Fruit fly (Drosophila melanogaster): ENCODE results near the gene epsilonCOP.

Gene epsilonCOP

dm6 chr2L:6480212-6480994, 8.5 kb upstream of the epsilonCOP start, which contains the start of the genes Sec61alpha and Daxx (continued):
- TF ChIP-seq dati (GFP tag; IDR thresholded peaks at IDR 0.05) (peak; percentile 76), chn (GFP tag; optimal IDR thresholded peaks at IDR 0.05) (peak; percentile 89), Ravus (GFP tag; IDR thresholded peaks at IDR 0.05) (peak; percentile 45), sima (GFP tag; optimal IDR thresholded peaks at IDR 0.05) (peak; percentile 37), jigr1 (GFP tag; IDR thresholded peaks at IDR 0.05) (peak; percentile 69; the same call in 2 of the 3 replicates), pzg (GFP tag; optimal IDR thresholded peaks at IDR 0.05) (peak; percentile 89), HLHmδ (GFP tag; optimal IDR thresholded peaks at IDR 0.05) (peak; percentile 79), Dll (GFP tag; IDR thresholded peaks at IDR 0.05; ENCODE audit: partially characterized antibody) (peak; percentile 97), CG34422 (GFP tag; IDR thresholded peaks at IDR 0.05) (peak; percentile 64), org-1 (GFP tag; optimal IDR thresholded peaks at IDR 0.05) (peak; percentile 1), CG2678 (tag; optimal IDR thresholded peaks at IDR 0.05) (peak; percentile 87), CG1647 (GFP tag; optimal IDR thresholded peaks at IDR 0.05) (peak; percentile 76), unpg (GFP tag; optimal IDR thresholded peaks at IDR 0.05) (peak; percentile 85), CG6854 (GFP tag; optimal IDR thresholded peaks at IDR 0.05) (peak; percentile 20), prd (optimal IDR thresholded peaks at IDR 0.05) (no peak), prd (GFP tag; IDR thresholded peaks at IDR 0.05) (peak; percentile 89), ham (GFP tag; IDR thresholded peaks at IDR 0.05) (peak; percentile 74), lov (optimal IDR thresholded peaks at IDR 0.05) (no peak), lov (GFP tag; IDR thresholded peaks at IDR 0.05) (0 out of 3 replicates have a peak, but pooled peaks have one; percentile 61), CG15073 (GFP tag; optimal IDR thresholded peaks at IDR 0.05) (peak; percentile 30), Awh (GFP tag; IDR thresholded peaks at IDR 0.05) (peak; percentile 70; the same call in 1 of the 2 replicates), CG15479 (GFP tag; optimal IDR thresholded peaks at IDR 0.05) (no peak), CG12659 (GFP tag; optimal IDR thresholded peaks at IDR 0.05) (peak; percentile 85), CG10565 (GFP tag; optimal IDR thresholded peaks at IDR 0.05) (peak; percentile 31), nerfin-2 (GFP tag; IDR thresholded peaks at IDR 0.05; ENCODE audit: partially characterized antibody) (peak; percentile 99), TFAM (GFP tag; optimal IDR thresholded peaks at IDR 0.05) (no peak), Gsc (GFP tag; IDR thresholded peaks at IDR 0.05) (no peak), MBD-R2 (GFP tag; IDR thresholded peaks at IDR 0.05) (peak; percentile 83), CG30403 (GFP tag; optimal IDR thresholded peaks at IDR 0.05) (peak; percentile 93), CG15269 (tag; optimal IDR thresholded peaks at IDR 0.05) (peak; percentile 84), Blimp-1 (GFP tag; optimal IDR thresholded peaks at IDR 0.05) (peak; percentile 68), wor (GFP tag; IDR thresholded peaks at IDR 0.05) (peak; percentile 59), CG10543 (GFP tag; optimal IDR thresholded peaks at IDR 0.05) (peak; percentile 76), Abd-B (GFP tag; optimal IDR thresholded peaks at IDR 0.05) (peak; percentile 89), Dbx (GFP tag; IDR thresholded peaks at IDR 0.05) (peak; percentile 94), Bteb2 (GFP tag; optimal IDR thresholded peaks at IDR 0.05) (peak; percentile 82), CG18476 (GFP tag; optimal IDR thresholded peaks at IDR 0.05) (peak; percentile 77), ems (GFP tag; optimal IDR thresholded peaks at IDR 0.05) (peak; percentile 85), Kr (GFP tag; optimal IDR thresholded peaks at IDR 0.05) (no peak), sens-2 (GFP tag; IDR thresholded peaks at IDR 0.05) (peak; percentile 73), H15 (GFP tag; IDR thresholded peaks at IDR 0.05) (peak; percentile 60; the same call in 2 of the 3 replicates), CG5953 (GFP tag; IDR thresholded peaks at IDR 0.05) (peak; percentile 66), grau (tag; optimal IDR thresholded peaks at IDR 0.05) (peak; percentile 82), CG3281 (GFP tag; optimal IDR thresholded peaks at IDR 0.05) (peak; percentile 70), twi (tag; optimal IDR thresholded peaks at IDR 0.05) (peak; percentile 74), Bdp1 (GFP tag; optimal IDR thresholded peaks at IDR 0.05) (peak; percentile 77), CG9727 (GFP tag; optimal IDR thresholded peaks at IDR 0.05) (peak; percentile 78), ewg (GFP tag; optimal IDR thresholded peaks at IDR 0.05) (peak; percentile 63), CG12942 (GFP tag; optimal IDR thresholded peaks at IDR 0.05) (peak; percentile 87)

All from whole organism, embryonic.